Worm (Caenorhabditis elegans) whole organism, L2 larva: ENCODE measurements around the gene scl-7.

Experiments
- R02D3.7 ChIP-seq: fragments of 150-350 bp; optimal IDR thresholded peaks from 2 replicates; lab custom pipeline; 2014; ENCODE audit warnings: missing biosample characterization, missing genetic modification characterization
- ceh-16 ChIP-seq: fragments of 150-350 bp; optimal IDR thresholded peaks from 2 replicates; lab custom pipeline; 2014; ENCODE audit warnings: missing biosample characterization, missing genetic modification characterization
- elt-3 ChIP-seq: sonication (generic microtip); optimal IDR thresholded peaks from 2 replicates; lab custom pipeline; 2017; ENCODE audit warnings: missing biosample characterization, missing genetic modification characterization
- nhr-77 ChIP-seq: fragments of 150-350 bp; optimal IDR thresholded peaks from 2 replicates; lab custom pipeline; 2014; ENCODE audit warnings: missing biosample characterization, missing genetic modification characterization
- peb-1 ChIP-seq: fragments of 150-350 bp; optimal IDR thresholded peaks from 2 replicates; lab custom pipeline; 2014; ENCODE audit warnings: missing biosample characterization, missing genetic modification characterization
- unc-62 ChIP-seq: fragments of 150-350 bp; optimal IDR thresholded peaks from 2 replicates; lab custom pipeline; 2014; ENCODE audit warnings: missing biosample characterization, missing genetic modification reagents, missing genetic modification characterization
- zag-1 ChIP-seq: fragments of 150-350 bp; optimal IDR thresholded peaks from 2 replicates; lab custom pipeline; 2014; ENCODE audit warnings: missing biosample characterization, missing genetic modification characterization

DNA sequence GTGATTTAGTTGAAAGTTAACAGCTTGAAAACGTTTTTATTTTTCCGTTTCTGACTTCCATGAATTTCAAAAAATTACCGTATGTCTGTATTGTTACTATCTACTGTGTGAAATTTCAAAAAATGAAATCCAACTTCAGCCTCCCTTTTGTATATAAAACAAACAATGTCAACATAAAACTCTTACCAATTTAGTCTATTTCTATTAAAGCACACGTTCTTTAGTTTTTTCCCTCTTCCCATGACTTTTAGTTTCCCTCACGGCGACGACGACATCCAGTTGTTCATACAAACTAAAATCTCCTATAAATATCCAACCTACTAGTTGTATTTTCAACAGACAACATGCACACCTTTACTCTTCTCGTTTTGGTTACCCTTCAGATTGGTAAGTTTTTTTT, 11.0 kb upstream of the scl-7 start, which contains the start of gene scl-3:
- TF ChIP-seq peb-1 (tag; lab: Kevin White, UChicago), result no peak
- no peak for TF ChIP-seq unc-62 (GFP tag; lab: Kevin White, UChicago)
- TF ChIP-seq ceh-16 (tag; lab: Kevin White, UChicago), result no peak
- no peak for TF ChIP-seq zag-1 (tag; lab: Kevin White, UChicago)
- no peak for TF ChIP-seq nhr-77 (tag; lab: Kevin White, UChicago)
- no peak for TF ChIP-seq elt-3 (tag; lab: Kevin White, UChicago)
- TF ChIP-seq R02D3.7, result no peak
